Worm (Caenorhabditis elegans) whole organism, L2 larva: ENCODE results near the gene srbc-16.
"Not testable (repeated sequence)": the region's sequence is repeated elsewhere in the genome, so short reads cannot be mapped to it uniquely, and the experiment has no call there.

ENCODE experiments used
- C34F6.9 ChIP-seq: fragments of 150-350 bp; optimal IDR thresholded peaks from 2 replicates; lab custom pipeline; 2014; ENCODE audit warnings: missing biosample characterization, missing genetic modification characterization
- F13H6.1 ChIP-seq: sonication (generic microtip); optimal IDR thresholded peaks from 2 replicates; lab custom pipeline; 2016; ENCODE audit warnings: missing genetic modification characterization, missing compliant biosample characterization
- R02D3.7 ChIP-seq: fragments of 150-350 bp; optimal IDR thresholded peaks from 2 replicates; lab custom pipeline; 2014; ENCODE audit warnings: missing biosample characterization, missing genetic modification characterization
- Y55F3AM.14 ChIP-seq: fragments of 200-800 bp; sonication (Bioruptor generic); optimal IDR thresholded peaks from 2 replicates; lab custom pipeline; 2018; ENCODE audit warnings: mild to moderate bottlenecking, missing genetic modification characterization, missing compliant biosample characterization
- alr-1 ChIP-seq: fragments of 150-350 bp; optimal IDR thresholded peaks from 2 replicates; lab custom pipeline; 2014; ENCODE audit warnings: missing biosample characterization, missing genetic modification characterization
- aly-2 ChIP-seq: fragments of 150-350 bp; optimal IDR thresholded peaks from 2 replicates; lab custom pipeline; 2014; ENCODE audit warnings: missing biosample characterization, missing genetic modification characterization
- ama-1 ChIP-seq: fragments of 150-350 bp; optimal IDR thresholded peaks from 2 replicates; lab custom pipeline; 2018; ENCODE audit warnings: inconsistent platforms
- blmp-1 ChIP-seq: sonication (generic microtip); optimal IDR thresholded peaks from 2 replicates; lab custom pipeline; 2017; ENCODE audit warnings: missing genetic modification characterization, mild to moderate bottlenecking, missing compliant biosample characterization, antibody characterized with exemption, moderate library complexity; ENCODE audit not compliant: insufficient read depth
- ceh-82 ChIP-seq: fragments of 150-350 bp; optimal IDR thresholded peaks from 2 replicates; lab custom pipeline; 2014; ENCODE audit warnings: missing biosample characterization, missing genetic modification characterization
- egl-27 ChIP-seq: sonication (generic microtip); optimal IDR thresholded peaks from 3 replicates; lab custom pipeline; 2017; ENCODE audit warnings: missing biosample characterization, missing genetic modification reagents, missing genetic modification characterization
- elt-1 ChIP-seq: fragments of 150-350 bp; optimal IDR thresholded peaks from 2 replicates; lab custom pipeline; 2014; ENCODE audit warnings: missing biosample characterization, missing genetic modification characterization
- gmeb-1 ChIP-seq: fragments of 150-350 bp; optimal IDR thresholded peaks from 2 replicates; lab custom pipeline; 2014; ENCODE audit warnings: missing biosample characterization, missing genetic modification characterization
- lin-11 ChIP-seq: fragments of 150-350 bp; sonication (generic microtip); optimal IDR thresholded peaks from 2 replicates; lab custom pipeline; 2014; ENCODE audit warnings: missing biosample characterization, missing genetic modification characterization, inconsistent platforms, mixed read lengths
- lin-13 ChIP-seq: fragments of 150-350 bp; optimal IDR thresholded peaks from 2 replicates; lab custom pipeline; 2014; ENCODE audit warnings: missing biosample characterization, missing genetic modification reagents, missing genetic modification characterization
- lsy-2 ChIP-seq, 2 experiments: fragments of 150-350 bp in 1 of 2; sonication (generic microtip) in 1 of 2; optimal IDR thresholded peaks; 2 replicates each; lab custom pipeline; 2014 to 2017; ENCODE audit warnings: missing biosample characterization in 2 of 2, missing genetic modification characterization in 2 of 2
- mbf-1 ChIP-seq: sonication (generic microtip); optimal IDR thresholded peaks from 2 replicates; lab custom pipeline; 2017; ENCODE audit warnings: missing biosample characterization, missing genetic modification characterization
- mdl-1 ChIP-seq, 2 experiments: fragments of 150-350 bp in 1 of 2; sonication (generic microtip) in 1 of 2; optimal IDR thresholded peaks; 2 replicates each; lab custom pipeline; 2017; ENCODE audit warnings: missing biosample characterization in 2 of 2, missing genetic modification characterization in 2 of 2
- nhr-10 ChIP-seq: sonication (generic microtip); optimal IDR thresholded peaks from 2 replicates; lab custom pipeline; 2017; ENCODE audit warnings: missing biosample characterization, missing genetic modification characterization
- nhr-11 ChIP-seq: fragments of 150-350 bp; optimal IDR thresholded peaks from 2 replicates; lab custom pipeline; 2014; ENCODE audit warnings: missing biosample characterization, missing genetic modification characterization
- nhr-12 ChIP-seq: fragments of 150-350 bp; optimal IDR thresholded peaks from 2 replicates; lab custom pipeline; 2014; ENCODE audit warnings: missing biosample characterization, missing genetic modification characterization
- nhr-129 ChIP-seq: fragments of 150-350 bp; optimal IDR thresholded peaks from 2 replicates; lab custom pipeline; 2014; ENCODE audit warnings: missing biosample characterization, missing genetic modification characterization
- nhr-21 ChIP-seq: fragments of 150-350 bp; optimal IDR thresholded peaks from 2 replicates; lab custom pipeline; 2014; ENCODE audit warnings: missing biosample characterization, missing genetic modification characterization
- nhr-25 ChIP-seq: fragments of 150-350 bp; sonication (generic microtip); optimal IDR thresholded peaks from 3 replicates; lab custom pipeline; 2014; ENCODE audit warnings: missing biosample characterization, missing genetic modification characterization
- nhr-6 ChIP-seq: fragments of 150-350 bp; optimal IDR thresholded peaks from 2 replicates; lab custom pipeline; 2014; ENCODE audit warnings: missing biosample characterization, missing genetic modification characterization
- nhr-77 ChIP-seq: fragments of 150-350 bp; optimal IDR thresholded peaks from 2 replicates; lab custom pipeline; 2014; ENCODE audit warnings: missing biosample characterization, missing genetic modification characterization
- peb-1 ChIP-seq: fragments of 150-350 bp; optimal IDR thresholded peaks from 2 replicates; lab custom pipeline; 2014; ENCODE audit warnings: missing biosample characterization, missing genetic modification characterization
- sem-4 ChIP-seq: fragments of 150-350 bp; optimal IDR thresholded peaks from 2 replicates; lab custom pipeline; 2014; ENCODE audit warnings: missing biosample characterization, missing genetic modification reagents, missing genetic modification characterization
- skn-1 ChIP-seq: sonication (generic microtip); optimal IDR thresholded peaks from 2 replicates; lab custom pipeline; 2017; ENCODE audit warnings: missing biosample characterization, missing genetic modification characterization
- sma-3 ChIP-seq: sonication (generic microtip); optimal IDR thresholded peaks from 2 replicates; lab custom pipeline; 2016; ENCODE audit warnings: missing genetic modification reagents, missing genetic modification characterization, missing compliant biosample characterization
- sma-9 ChIP-seq, 2 experiments: fragments of 150-350 bp in 1 of 2; sonication (generic microtip) in 1 of 2; optimal IDR thresholded peaks; 2 replicates each; lab custom pipeline; 2014 to 2016; ENCODE audit warnings: missing genetic modification characterization in 2 of 2, mild to moderate bottlenecking in 1 of 2, missing biosample characterization in 1 of 2, missing compliant biosample characterization in 1 of 2, missing genetic modification reagents in 1 of 2, moderate library complexity in 1 of 2
- unc-39 ChIP-seq: fragments of 150-350 bp; optimal IDR thresholded peaks from 2 replicates; lab custom pipeline; 2014; ENCODE audit warnings: missing biosample characterization, missing genetic modification characterization
- unc-55 ChIP-seq: fragments of 150-350 bp; sonication (generic microtip); optimal IDR thresholded peaks from 3 replicates; lab custom pipeline; 2014; ENCODE audit warnings: missing biosample characterization, missing genetic modification reagents, missing genetic modification characterization
- unc-62 ChIP-seq: fragments of 150-350 bp; optimal IDR thresholded peaks from 2 replicates; lab custom pipeline; 2014; ENCODE audit warnings: missing biosample characterization, missing genetic modification reagents, missing genetic modification characterization
- ztf-11 ChIP-seq: sonication (generic microtip); optimal IDR thresholded peaks from 2 replicates; lab custom pipeline; 2017; ENCODE audit warnings: missing biosample characterization, missing genetic modification characterization

The srbc-16 gene

ce11 chrV:2138287-2138686 is 43.6 kb upstream of the srbc-16 start:
- peak; percentile 98 for TF ChIP-seq nhr-129 (tag; lab: Kevin White, UChicago)
- TF ChIP-seq nhr-12 (tag; lab: Kevin White, UChicago), result no peak

- no peak for TF ChIP-seq sma-3 (GFP tag; lab: Kevin White, UChicago)
- no peak for TF ChIP-seq R02D3.7 (tag; lab: Kevin White, UChicago)
- TF ChIP-seq Y55F3AM.14 (GFP tag; lab: Kevin White, UChicago), result no peak
- TF ChIP-seq nhr-25 (tag; lab: Kevin White, UChicago), result no peak
- no peak for TF ChIP-seq nhr-12 (tag; lab: Kevin White, UChicago)
- no peak for TF ChIP-seq aly-2 (tag; lab: Kevin White, UChicago)
- no peak for TF ChIP-seq lin-13
- no peak for TF ChIP-seq ztf-11 (tag; lab: Kevin White, UChicago)
- TF ChIP-seq unc-55 (GFP tag; lab: Kevin White, UChicago), result no peak
- no peak for TF ChIP-seq ama-1 (lab: Kevin White, UChicago)
- TF ChIP-seq lsy-2 (tag; optimal IDR thresholded peaks at IDR 0.05; lab: Kevin White, UChicago), result no peak
- TF ChIP-seq C34F6.9 (tag; lab: Kevin White, UChicago), result no peak
- no peak for TF ChIP-seq nhr-6 (tag; lab: Kevin White, UChicago)
- TF ChIP-seq alr-1 (tag; lab: Kevin White, UChicago), result no peak
- no peak for TF ChIP-seq skn-1
- no peak for TF ChIP-seq lin-11 (tag; lab: Kevin White, UChicago)
- no peak for TF ChIP-seq nhr-11
- no peak for TF ChIP-seq blmp-1
- TF ChIP-seq ceh-82 (tag; lab: Kevin White, UChicago), result no peak
Measured at ce11 chrV:2139918-2140317, 41.9 kb upstream of the srbc-16 start, which contains the start of gene F22F7.7. F22F7.7 (minus strand) TSS chrV:2140042.

ce11 chrV:2144408-2144807 is 37.4 kb upstream of the srbc-16 start, which contains the start of gene F22F7.12:
F22F7.12 (minus strand) TSS chrV:2144508.
- TF ChIP-seq egl-27; sma-3 (GFP tag; lab: Kevin White, UChicago); peb-1 (tag; lab: Kevin White, UChicago): not testable (repeated sequence)

ce11 chrV:2146044-2146443 is 35.8 kb upstream of the srbc-16 start, which contains the start of gene str-52:
str-52 (minus strand) TSS chrV:2146144.
- TF ChIP-seq nhr-10 (tag; lab: Kevin White, UChicago) (no peak), unc-62 (no peak), nhr-21 (tag; lab: Kevin White, UChicago) (no peak), C34F6.9 (tag; lab: Kevin White, UChicago) (no peak), blmp-1 (no peak), egl-27 (no peak), gmeb-1 (no peak), nhr-77 (no peak), unc-55 (GFP tag; lab: Kevin White, UChicago) (no peak), lin-11 (tag; lab: Kevin White, UChicago) (no peak), ceh-82 (tag; lab: Kevin White, UChicago) (no peak), nhr-6 (tag; lab: Kevin White, UChicago) (no peak), sma-3 (GFP tag; lab: Kevin White, UChicago) (no peak), F13H6.1 (tag; lab: Kevin White, UChicago) (no peak), mdl-1 (tag; optimal IDR thresholded peaks at IDR 0.05; lab: Kevin White, UChicago) (no peak)

- no peak for TF ChIP-seq aly-2 (tag; lab: Kevin White, UChicago)
- no peak for TF ChIP-seq C34F6.9 (tag; lab: Kevin White, UChicago)
- TF ChIP-seq F13H6.1 (tag; lab: Kevin White, UChicago), result no peak
- TF ChIP-seq mdl-1 (tag; optimal IDR thresholded peaks at IDR 0.05; lab: Kevin White, UChicago), result no peak
- no peak for TF ChIP-seq egl-27
- no peak for TF ChIP-seq ceh-82 (tag; lab: Kevin White, UChicago)
- TF ChIP-seq sem-4, result no peak
- no peak for TF ChIP-seq nhr-21 (tag; lab: Kevin White, UChicago)
- no peak for TF ChIP-seq sma-9 (GFP tag; optimal IDR thresholded peaks at IDR 0.05; lab: Kevin White, UChicago)
- TF ChIP-seq sma-9 (tag; optimal IDR thresholded peaks at IDR 0.05; lab: Kevin White, UChicago), result no peak
- no peak for TF ChIP-seq lin-11 (tag; lab: Kevin White, UChicago)
- TF ChIP-seq unc-39 (tag; lab: Kevin White, UChicago), result no peak
- TF ChIP-seq elt-1, result no peak
- no peak for TF ChIP-seq mbf-1 (tag; lab: Kevin White, UChicago)
- TF ChIP-seq unc-62, result no peak
- no peak for TF ChIP-seq ztf-11 (tag; lab: Kevin White, UChicago)
- TF ChIP-seq nhr-129 (tag; lab: Kevin White, UChicago), result no peak
- no peak for TF ChIP-seq nhr-12 (tag; lab: Kevin White, UChicago)
- TF ChIP-seq, all 48 proteins: peak for 0
Measured at ce11 chrV:2146795-2147194, 35.0 kb upstream of the srbc-16 start, which contains the start of gene srbc-20. srbc-20 (plus strand) TSS chrV:2147095.
